Fruit fly (Drosophila melanogaster): Measurements from ENCODE around the gene CG15484.

The CG15484 gene

dm6 chr2L:12704418-12704920, 3.0 kb downstream of the CG15484 start, which contains the start of the genes CG5776 and spict:
Gene CG5776 (minus strand): TSS chr2L:12704451.
Gene spict (plus strand): TSS chr2L:12704725.
- no peak for TF ChIP-seq h (optimal IDR thresholded peaks at IDR 0.05)
- TF ChIP-seq insv (optimal IDR thresholded peaks at IDR 0.05): no peak
- no peak for TF ChIP-seq Sin3A (optimal IDR thresholded peaks at IDR 0.05)
- no peak for TF ChIP-seq ttk (optimal IDR thresholded peaks at IDR 0.05)
- TF ChIP-seq psq (optimal IDR thresholded peaks at IDR 0.05): no peak
- no peak for TF ChIP-seq Myc (optimal IDR thresholded peaks at IDR 0.05)

dm6 chr2L:12701498-12701897, 6.0 kb downstream of the CG15484 start:
- TF ChIP-seq ttk (optimal IDR thresholded peaks at IDR 0.05): no peak
- no peak for TF ChIP-seq psq (optimal IDR thresholded peaks at IDR 0.05)
- no peak for TF ChIP-seq insv (optimal IDR thresholded peaks at IDR 0.05)
- no peak for TF ChIP-seq Myc (optimal IDR thresholded peaks at IDR 0.05)
- TF ChIP-seq h (optimal IDR thresholded peaks at IDR 0.05): no peak
- TF ChIP-seq Sin3A (optimal IDR thresholded peaks at IDR 0.05): no peak

- TF ChIP-seq insv (optimal IDR thresholded peaks at IDR 0.05): no peak
- no peak for TF ChIP-seq Myc (optimal IDR thresholded peaks at IDR 0.05)
- TF ChIP-seq psq (optimal IDR thresholded peaks at IDR 0.05): no peak
- TF ChIP-seq h (optimal IDR thresholded peaks at IDR 0.05): no peak
- no peak for TF ChIP-seq ttk (optimal IDR thresholded peaks at IDR 0.05)
- TF ChIP-seq Sin3A (optimal IDR thresholded peaks at IDR 0.05): no peak
Measured at dm6 chr2L:12700381-12700963, 7.0 kb downstream of the CG15484 start, which contains the start of gene CG17036. Gene CG17036 (minus strand): TSS chr2L:12700746.

- TF ChIP-seq insv (optimal IDR thresholded peaks at IDR 0.05): no peak
- TF ChIP-seq psq (optimal IDR thresholded peaks at IDR 0.05): no peak
- TF ChIP-seq h (optimal IDR thresholded peaks at IDR 0.05): no peak
- TF ChIP-seq Sin3A (optimal IDR thresholded peaks at IDR 0.05): no peak
- TF ChIP-seq Myc (optimal IDR thresholded peaks at IDR 0.05): no peak
- no peak for TF ChIP-seq ttk (optimal IDR thresholded peaks at IDR 0.05)
Measured at dm6 chr2L:12697223-12697622, 10.3 kb downstream of the CG15484 start, which contains the start of gene CG5781. Gene CG5781 (minus strand): TSS chr2L:12697323.

dm6 chr2L:12694823-12695420, 12.6 kb downstream of the CG15484 start, which contains the start of the genes IFT43 and PICK1:
Gene IFT43 (minus strand): TSS chr2L:12694988.
Gene PICK1 (plus strand): TSS chr2L:12695033.
- TF ChIP-seq h (optimal IDR thresholded peaks at IDR 0.05): no peak
- no peak for TF ChIP-seq Sin3A (optimal IDR thresholded peaks at IDR 0.05)
- no peak for TF ChIP-seq ttk (optimal IDR thresholded peaks at IDR 0.05)
- no peak for TF ChIP-seq psq (optimal IDR thresholded peaks at IDR 0.05)
- TF ChIP-seq Myc (optimal IDR thresholded peaks at IDR 0.05): no peak

- TF ChIP-seq insv (optimal IDR thresholded peaks at IDR 0.05): no peak
- no peak for TF ChIP-seq Sin3A (optimal IDR thresholded peaks at IDR 0.05)
- TF ChIP-seq psq (optimal IDR thresholded peaks at IDR 0.05): no peak
Measured at dm6 chr2L:12692343-12693079, 15.0 kb downstream of the CG15484 start, which contains the start of the genes CCT4 and CG6153. Gene CCT4 (minus strand): TSS chr2L:12692934. Gene CG6153 (plus strand): TSS chr2L:12692993.

DNA sequence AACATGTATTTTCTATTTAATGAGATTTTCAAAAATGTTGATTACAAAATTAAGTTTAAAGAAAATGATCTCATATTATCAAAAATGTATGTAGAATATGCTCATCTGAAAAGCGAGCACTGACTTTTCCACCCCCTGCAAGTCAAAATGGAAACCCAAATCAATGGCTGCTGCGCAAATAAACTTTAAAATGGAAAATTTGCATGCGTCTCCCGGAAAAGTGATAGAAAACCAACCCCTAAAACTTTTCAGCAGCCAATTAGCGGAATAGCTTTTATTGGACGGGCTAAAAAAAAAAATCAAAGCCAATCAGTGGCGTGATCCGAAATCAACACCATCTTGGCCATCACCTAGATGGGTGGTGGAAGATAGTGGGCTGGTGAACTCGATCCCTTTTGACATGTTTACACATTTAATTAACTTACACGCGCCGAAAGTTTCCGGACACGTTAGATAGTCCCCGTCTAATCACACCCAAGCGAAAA, 18.2 kb downstream of the CG15484 start:
- TF ChIP-seq psq (optimal IDR thresholded peaks at IDR 0.05) (no peak), Myc (optimal IDR thresholded peaks at IDR 0.05) (no peak), ttk (optimal IDR thresholded peaks at IDR 0.05) (no peak), h (optimal IDR thresholded peaks at IDR 0.05) (no peak), insv (optimal IDR thresholded peaks at IDR 0.05) (no peak), Sin3A (optimal IDR thresholded peaks at IDR 0.05) (no peak)

dm6 chr2L:12686811-12687210, 20.7 kb downstream of the CG15484 start:
- TF ChIP-seq h (optimal IDR thresholded peaks at IDR 0.05) (no peak), psq (optimal IDR thresholded peaks at IDR 0.05) (no peak), insv (optimal IDR thresholded peaks at IDR 0.05) (no peak), ttk (optimal IDR thresholded peaks at IDR 0.05) (no peak), Myc (optimal IDR thresholded peaks at IDR 0.05) (no peak), Sin3A (optimal IDR thresholded peaks at IDR 0.05) (no peak)

- TF ChIP-seq insv (optimal IDR thresholded peaks at IDR 0.05) (no peak), Sin3A (optimal IDR thresholded peaks at IDR 0.05) (no peak)
Measured at dm6 chr2L:12681603-12682368, 25.7 kb downstream of the CG15484 start.

DNA sequence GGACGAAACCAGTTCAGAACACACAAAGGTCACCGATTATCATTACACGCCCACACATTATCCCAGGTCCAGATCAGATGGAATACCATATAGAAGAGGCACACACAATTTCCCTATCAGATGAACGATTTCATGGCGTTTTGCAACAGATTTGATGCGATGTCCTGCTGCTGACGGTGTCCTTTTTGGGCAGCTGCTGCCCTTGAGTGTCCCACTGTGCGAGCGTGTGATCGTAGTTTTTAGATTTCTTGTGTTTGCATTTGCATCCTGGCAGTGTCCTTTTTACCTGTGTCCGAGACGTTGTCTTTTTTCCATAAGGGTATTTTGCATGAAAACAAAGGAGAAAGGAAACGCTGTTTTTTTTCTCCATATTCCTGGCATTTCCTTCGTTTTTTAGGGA, 28.2 kb downstream of the CG15484 start:
- no peak for TF ChIP-seq insv (optimal IDR thresholded peaks at IDR 0.05)
- no peak for TF ChIP-seq psq (optimal IDR thresholded peaks at IDR 0.05)
- TF ChIP-seq ttk (optimal IDR thresholded peaks at IDR 0.05): no peak
- TF ChIP-seq Myc (optimal IDR thresholded peaks at IDR 0.05): no peak
- no peak for TF ChIP-seq h (optimal IDR thresholded peaks at IDR 0.05)
- no peak for TF ChIP-seq Sin3A (optimal IDR thresholded peaks at IDR 0.05)

DNA sequence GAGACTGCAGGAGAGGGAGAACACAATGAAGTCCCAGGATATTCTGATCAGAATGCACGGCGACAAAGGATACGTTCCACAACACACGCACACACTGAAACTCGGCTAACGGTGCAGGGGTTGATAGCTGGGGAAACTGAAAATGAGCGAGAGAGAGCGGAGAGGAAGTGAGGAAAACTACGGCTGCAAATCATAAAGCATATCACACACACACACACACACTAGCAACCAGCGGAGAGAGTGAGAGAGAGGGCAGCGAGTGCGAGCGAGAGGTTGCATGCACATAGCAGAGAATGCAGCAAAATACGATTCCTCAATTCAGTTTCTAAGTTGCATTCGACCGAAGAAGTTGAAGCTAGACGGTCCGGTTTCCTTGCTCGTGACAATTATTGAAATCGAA, 29.2 kb downstream of the CG15484 start:
- no peak for TF ChIP-seq insv (optimal IDR thresholded peaks at IDR 0.05)
- TF ChIP-seq Sin3A (optimal IDR thresholded peaks at IDR 0.05): no peak
- TF ChIP-seq Myc (optimal IDR thresholded peaks at IDR 0.05): no peak
- TF ChIP-seq psq (optimal IDR thresholded peaks at IDR 0.05): no peak
- no peak for TF ChIP-seq h (optimal IDR thresholded peaks at IDR 0.05)
- TF ChIP-seq ttk (optimal IDR thresholded peaks at IDR 0.05): no peak

Measured in Kc167 (cell line).